Worm (Caenorhabditis elegans): ENCODE measurements around the gene F47D2.11.

- TF ChIP-seq ama-1 (optimal IDR thresholded peaks at IDR 0.05) (no peak), fkh-10 (GFP tag; optimal IDR thresholded peaks at IDR 0.05) (no peak), tbx-2 (tag; optimal IDR thresholded peaks at IDR 0.05) (no peak), C08G9.2 (tag; optimal IDR thresholded peaks at IDR 0.05) (no peak), ceh-22 (tag; optimal IDR thresholded peaks at IDR 0.05) (no peak), nhr-11 (tag; optimal IDR thresholded peaks at IDR 0.05) (no peak), pha-4 (tag; optimal IDR thresholded peaks at IDR 0.05) (no peak), mec-3 (tag; optimal IDR thresholded peaks at IDR 0.05; ENCODE audit: borderline replicate concordance) (no peak), ceh-48 (tag; optimal IDR thresholded peaks at IDR 0.05) (no peak), K09A11.1 (tag; optimal IDR thresholded peaks at IDR 0.05; ENCODE audit: insufficient read depth) (no peak), T23F11.4 (GFP tag; optimal IDR thresholded peaks at IDR 0.05) (no peak), dmd-4 (tag; optimal IDR thresholded peaks at IDR 0.05; ENCODE audit: borderline replicate concordance) (no peak)
These were observed 2.8 kb upstream of the F47D2.11 start, which contains the start of gene ZC132.11 for ce11 chrV:4298579-4298978.
